Fruit fly (Drosophila melanogaster): ENCODE results near the gene mys.

The mys gene

DNA sequence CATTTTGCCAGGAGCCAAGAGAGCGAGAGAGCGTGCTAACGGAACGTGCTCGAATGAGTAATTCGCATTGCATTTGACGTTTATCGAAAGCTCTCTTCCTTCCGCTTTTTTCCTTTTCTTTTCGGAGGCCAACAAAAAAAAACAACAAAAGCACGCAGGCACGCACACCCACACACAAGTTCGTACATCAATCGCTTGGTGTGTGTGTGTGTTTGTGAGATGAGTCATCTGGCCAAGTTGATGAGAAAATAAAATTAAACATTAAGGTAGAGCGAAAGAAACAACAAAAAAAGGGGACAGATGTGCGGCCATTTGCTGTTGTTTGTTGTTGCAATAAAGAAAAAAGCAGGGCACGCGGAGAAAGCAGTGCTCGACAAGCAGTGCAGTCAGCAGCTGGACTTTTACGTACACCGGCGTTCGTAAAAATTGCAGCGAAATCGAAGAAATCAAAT, 1.8 kb downstream of the mys start:
- TF ChIP-seq pan (optimal IDR thresholded peaks at IDR 0.05) (no peak), Sp1 (GFP tag; optimal IDR thresholded peaks at IDR 0.05) (peak; percentile 79), CG9705 (GFP tag; optimal IDR thresholded peaks at IDR 0.05) (no peak), GATAd (GFP tag; optimal IDR thresholded peaks at IDR 0.05) (no peak), Mio (GFP tag; optimal IDR thresholded peaks at IDR 0.05) (no peak), Hr78 (GFP tag; optimal IDR thresholded peaks at IDR 0.05) (no peak), N (GFP tag; optimal IDR thresholded peaks at IDR 0.05) (peak; percentile 92), dl (GFP tag; optimal IDR thresholded peaks at IDR 0.05; ENCODE audit: insufficient read depth in 1 of 2, partially characterized antibody in 2 of 2) (no peak), tai (GFP tag; optimal IDR thresholded peaks at IDR 0.05) (no peak), h (GFP tag; optimal IDR thresholded peaks at IDR 0.05) (no peak), ey (GFP tag; optimal IDR thresholded peaks at IDR 0.05) (no peak), foxo (GFP tag; optimal IDR thresholded peaks at IDR 0.05) (peak in 1 of 2 experiments; percentile 18), Dfd (GFP tag; optimal IDR thresholded peaks at IDR 0.05) (no peak), usp (GFP tag; optimal IDR thresholded peaks at IDR 0.05) (no peak), HLH106 (tag; optimal IDR thresholded peaks at IDR 0.05) (no peak), rgr (GFP tag; optimal IDR thresholded peaks at IDR 0.05) (no peak), CrebA (GFP tag; optimal IDR thresholded peaks at IDR 0.05; ENCODE audit: borderline replicate concordance) (no peak), lola (GFP tag; optimal IDR thresholded peaks at IDR 0.05) (no peak), psq (GFP tag; optimal IDR thresholded peaks at IDR 0.05) (no peak), sage (GFP tag; optimal IDR thresholded peaks at IDR 0.05) (peak; percentile 71), Dif (GFP tag; optimal IDR thresholded peaks at IDR 0.05; ENCODE audit: partially characterized antibody) (no peak), Jra (GFP tag; optimal IDR thresholded peaks at IDR 0.05) (peak; percentile 63), Abd-B (GFP tag; optimal IDR thresholded peaks at IDR 0.05) (no peak), Rel (GFP tag; optimal IDR thresholded peaks at IDR 0.05) (peak; percentile 61), Rel (tag; optimal IDR thresholded peaks at IDR 0.05) (peak; percentile 3), Vsx2 (GFP tag; optimal IDR thresholded peaks at IDR 0.05; ENCODE audit: partially characterized antibody) (no peak), br (GFP tag; optimal IDR thresholded peaks at IDR 0.05) (no peak), brk (GFP tag; optimal IDR thresholded peaks at IDR 0.05) (no peak), jim (GFP tag; optimal IDR thresholded peaks at IDR 0.05) (peak; percentile 4), dmrt93B (GFP tag; optimal IDR thresholded peaks at IDR 0.05) (no peak), OdsH (GFP tag; optimal IDR thresholded peaks at IDR 0.05) (peak; percentile 39), CG32264 (GFP tag; optimal IDR thresholded peaks at IDR 0.05) (no peak), woc (GFP tag; optimal IDR thresholded peaks at IDR 0.05) (no peak), fru (GFP tag; optimal IDR thresholded peaks at IDR 0.05) (no peak), Hr83 (GFP tag; optimal IDR thresholded peaks at IDR 0.05; ENCODE audit: poor library complexity, severe bottlenecking) (no peak), sv (GFP tag; optimal IDR thresholded peaks at IDR 0.05) (no peak), Myc (optimal IDR thresholded peaks at IDR 0.05) (no peak), dsf (GFP tag; optimal IDR thresholded peaks at IDR 0.05; ENCODE audit: borderline replicate concordance) (no peak), Hnf4 (GFP tag; optimal IDR thresholded peaks at IDR 0.05) (no peak)

DNA sequence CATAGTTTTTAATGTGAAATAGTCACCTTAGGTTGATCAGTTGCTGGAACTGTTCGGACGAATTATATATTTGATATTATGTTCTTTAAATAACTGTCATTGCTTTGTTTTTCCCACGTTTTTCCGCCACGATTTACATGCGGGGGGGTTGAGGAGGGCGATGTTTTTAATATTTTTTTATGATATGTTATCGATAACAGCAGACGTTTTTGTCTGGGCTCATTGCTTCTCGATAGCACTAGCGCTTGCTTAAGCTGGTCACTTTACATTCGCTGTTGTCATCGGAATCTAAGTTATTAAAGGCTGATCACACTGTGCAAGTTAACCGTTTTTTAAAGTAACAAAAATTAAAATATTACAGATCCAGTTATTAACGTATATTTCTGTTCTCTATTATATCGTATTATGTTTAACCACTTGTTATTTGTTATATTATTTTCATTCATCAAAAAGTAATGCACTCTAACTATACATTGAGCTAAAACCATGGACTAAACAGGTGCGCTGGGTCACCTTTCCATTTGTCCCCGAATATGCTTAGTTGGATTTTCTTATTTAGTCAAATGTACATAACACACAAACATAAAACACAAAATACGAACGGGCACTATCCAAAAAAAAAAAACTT, 14.0 kb downstream of the mys start, which contains the start of the genes Upf2 and CG1571:
Gene Upf2 (minus strand): TSS at position 167 of the 628 bp plus-strand sequence.
Gene CG1571 (plus strand): TSS at position 578 of the 628 bp plus-strand sequence.
- no peak for TF ChIP-seq CG32264 (GFP tag; optimal IDR thresholded peaks at IDR 0.05)
- no peak for TF ChIP-seq ey (GFP tag; optimal IDR thresholded peaks at IDR 0.05)
- TF ChIP-seq h (GFP tag; optimal IDR thresholded peaks at IDR 0.05), result no peak
- no peak for TF ChIP-seq fru (GFP tag; optimal IDR thresholded peaks at IDR 0.05)
- no peak for TF ChIP-seq CrebA (GFP tag; optimal IDR thresholded peaks at IDR 0.05; ENCODE audit: borderline replicate concordance)
- TF ChIP-seq dl (GFP tag; optimal IDR thresholded peaks at IDR 0.05; ENCODE audit: insufficient read depth in 1 of 2, partially characterized antibody in 2 of 2), result no peak
- no peak for TF ChIP-seq Vsx2 (GFP tag; optimal IDR thresholded peaks at IDR 0.05; ENCODE audit: partially characterized antibody)
- no peak for TF ChIP-seq sage (GFP tag; optimal IDR thresholded peaks at IDR 0.05)
- TF ChIP-seq Myc (optimal IDR thresholded peaks at IDR 0.05), result no peak
- no peak for TF ChIP-seq lola (GFP tag; optimal IDR thresholded peaks at IDR 0.05)
- no peak for TF ChIP-seq foxo (GFP tag; optimal IDR thresholded peaks at IDR 0.05)
- TF ChIP-seq Rel (GFP tag; optimal IDR thresholded peaks at IDR 0.05), result no peak
- no peak for TF ChIP-seq Rel (tag; optimal IDR thresholded peaks at IDR 0.05)
- no peak for TF ChIP-seq Dif (GFP tag; optimal IDR thresholded peaks at IDR 0.05; ENCODE audit: partially characterized antibody)
- TF ChIP-seq Abd-B (GFP tag; optimal IDR thresholded peaks at IDR 0.05), result no peak
- no peak for TF ChIP-seq Jra (GFP tag; optimal IDR thresholded peaks at IDR 0.05)
- no peak for TF ChIP-seq dsf (GFP tag; optimal IDR thresholded peaks at IDR 0.05; ENCODE audit: borderline replicate concordance)
